Fruit fly (Drosophila melanogaster) whole organism, embryonic: ENCODE data around the gene nonA.

Experiments
- BEAF-32 ChIP-seq: fragments of 200-800 bp; sonication (Bioruptor generic); optimal IDR thresholded peaks from 3 replicates; lab custom pipeline; 2017; ENCODE audit warnings: missing biosample characterization, missing genetic modification characterization, mild to moderate bottlenecking, moderate library complexity, missing genetic modification reagents
- C15 ChIP-seq: fragments of 200-800 bp; sonication (Bioruptor generic); IDR thresholded peaks from 3 replicates; pipeline ENCODE4 v1.3.6; 2022; ENCODE audit warnings: missing biosample characterization, missing genetic modification characterization
- CG12219 ChIP-seq: fragments of 200-800 bp; sonication (Bioruptor generic); optimal IDR thresholded peaks from 3 replicates; lab custom pipeline; 2018; ENCODE audit warnings: missing biosample characterization, mild to moderate bottlenecking, missing genetic modification characterization
- CG12391 ChIP-seq: fragments of 200-800 bp; sonication (Bioruptor generic); optimal IDR thresholded peaks from 3 replicates; lab custom pipeline; 2018; ENCODE audit warnings: missing biosample characterization, mild to moderate bottlenecking, missing genetic modification characterization, moderate library complexity
- CG13287 ChIP-seq: fragments of 200-800 bp; sonication (Bioruptor generic); IDR thresholded peaks from 2 replicates; pipeline ENCODE4 v1.3.6; 2022; ENCODE audit warnings: missing biosample characterization, missing genetic modification characterization; ENCODE audit not compliant: partially characterized antibody
- CG13894 ChIP-seq: fragments of 200-800 bp; sonication (Bioruptor generic); optimal IDR thresholded peaks from 3 replicates; lab custom pipeline; 2018; ENCODE audit warnings: missing biosample characterization, mild to moderate bottlenecking, missing genetic modification characterization, moderate library complexity
- CG15514 ChIP-seq: fragments of 200-800 bp; sonication (Bioruptor generic); optimal IDR thresholded peaks from 3 replicates; lab custom pipeline; 2017; ENCODE audit warnings: missing biosample characterization, missing genetic modification characterization, mild to moderate bottlenecking, moderate library complexity, missing genetic modification reagents
- CG1603 ChIP-seq: fragments of 200-800 bp; sonication (Bioruptor generic); optimal IDR thresholded peaks from 2 replicates; lab custom pipeline; 2019; ENCODE audit warnings: missing biosample characterization, mild to moderate bottlenecking, missing genetic modification characterization, moderate library complexity
- CG17568 ChIP-seq: fragments of 200-800 bp; sonication (Bioruptor generic); optimal IDR thresholded peaks from 2 replicates; lab custom pipeline; 2018; ENCODE audit warnings: missing biosample characterization, mild to moderate bottlenecking, missing genetic modification characterization, moderate library complexity
- CG18262 ChIP-seq: fragments of 200-800 bp; optimal IDR thresholded peaks from 3 replicates; lab custom pipeline; 2019; ENCODE audit warnings: missing biosample characterization, mild to moderate bottlenecking, missing genetic modification characterization, moderate library complexity
- CG18764 ChIP-seq: fragments of 200-800 bp; sonication (Bioruptor generic); optimal IDR thresholded peaks from 3 replicates; lab custom pipeline; 2016; ENCODE audit warnings: missing biosample characterization, missing genetic modification characterization
- CG2116 ChIP-seq: fragments of 200-800 bp; sonication (Bioruptor generic); optimal IDR thresholded peaks from 3 replicates; lab custom pipeline; 2018; ENCODE audit warnings: missing biosample characterization, mild to moderate bottlenecking, missing genetic modification characterization
- CG2875 ChIP-seq: fragments of 200-800 bp; sonication (Bioruptor generic); optimal IDR thresholded peaks from 2 replicates; lab custom pipeline; 2017; ENCODE audit warnings: missing biosample characterization, mild to moderate bottlenecking, missing genetic modification characterization, missing genetic modification reagents
- CG3995 ChIP-seq: fragments of 200-800 bp; sonication (Bioruptor generic); optimal IDR thresholded peaks from 3 replicates; lab custom pipeline; 2016; ENCODE audit warnings: missing biosample characterization, missing genetic modification characterization
- CG42726 ChIP-seq: fragments of 200-800 bp; sonication (Bioruptor generic); IDR thresholded peaks from 2 replicates; pipeline ENCODE4 v1.3.6; 2022; ENCODE audit warnings: missing biosample characterization, missing genetic modification characterization; ENCODE audit not compliant: partially characterized antibody
- CG43689 ChIP-seq: fragments of 200-800 bp; sonication (Bioruptor generic); IDR thresholded peaks from 2 replicates; pipeline ENCODE4 v1.3.6; 2022; ENCODE audit warnings: missing biosample characterization, missing genetic modification characterization
- CG6765 ChIP-seq: fragments of 200-800 bp; sonication (Bioruptor generic); optimal IDR thresholded peaks from 3 replicates; lab custom pipeline; 2017; ENCODE audit warnings: missing biosample characterization, mild to moderate bottlenecking, missing genetic modification characterization
- CG6813 ChIP-seq: fragments of 200-800 bp; sonication (Bioruptor generic); optimal IDR thresholded peaks from 2 replicates; lab custom pipeline; 2017; ENCODE audit warnings: missing biosample characterization, missing genetic modification characterization, mild to moderate bottlenecking, moderate library complexity, missing genetic modification reagents
- CG7928 ChIP-seq: fragments of 200-800 bp; sonication (Bioruptor generic); optimal IDR thresholded peaks from 2 replicates; lab custom pipeline; 2017; ENCODE audit warnings: missing biosample characterization, mild to moderate bottlenecking, missing genetic modification characterization
- CG7987 ChIP-seq: fragments of 200-800 bp; sonication (Bioruptor generic); optimal IDR thresholded peaks from 2 replicates; lab custom pipeline; 2018; ENCODE audit warnings: missing biosample characterization, mild to moderate bottlenecking, missing genetic modification characterization, moderate library complexity
- CG8089 ChIP-seq: fragments of 200-800 bp; sonication (Bioruptor generic); optimal IDR thresholded peaks from 3 replicates; lab custom pipeline; 2016; ENCODE audit warnings: missing biosample characterization, missing genetic modification characterization
- CTCF ChIP-seq: fragments of 200-800 bp; sonication (Bioruptor generic); optimal IDR thresholded peaks from 2 replicates; lab custom pipeline; 2017; ENCODE audit warnings: missing biosample characterization, mild to moderate bottlenecking, missing genetic modification characterization, moderate library complexity
- CrebB ChIP-seq: fragments of 200-800 bp; sonication (Bioruptor generic); optimal IDR thresholded peaks from 3 replicates; lab custom pipeline; 2018; ENCODE audit warnings: missing biosample characterization, mild to moderate bottlenecking, missing genetic modification characterization
- Dll ChIP-seq: fragments of 200-800 bp; sonication (Bioruptor generic); IDR thresholded peaks from 4 replicates; pipeline ENCODE4 v1.3.6; 2022; ENCODE audit warnings: missing biosample characterization, missing genetic modification characterization; ENCODE audit not compliant: partially characterized antibody
- Elba2 ChIP-seq: fragments of 200-800 bp; sonication (Bioruptor generic); optimal IDR thresholded peaks from 3 replicates; lab custom pipeline; 2016; ENCODE audit warnings: missing biosample characterization, missing genetic modification characterization
- H2.0 ChIP-seq: fragments of 200-800 bp; sonication (Bioruptor generic); IDR thresholded peaks from 2 replicates; pipeline ENCODE4 v1.3.6; 2022; ENCODE audit warnings: missing biosample characterization, missing genetic modification characterization
- HLH54F ChIP-seq: fragments of 200-800 bp; sonication (Bioruptor generic); optimal IDR thresholded peaks from 3 replicates; lab custom pipeline; 2016; ENCODE audit warnings: missing biosample characterization, missing genetic modification characterization
- Hmx ChIP-seq: fragments of 200-800 bp; sonication (Bioruptor generic); optimal IDR thresholded peaks from 2 replicates; lab custom pipeline; 2016; ENCODE audit warnings: missing biosample characterization, missing genetic modification characterization
- Hr39 ChIP-seq: fragments of >200 bp; optimal IDR thresholded peaks from 2 replicates; lab custom pipeline; 2017
- NC2α ChIP-seq: fragments of 200-800 bp; sonication (Bioruptor generic); optimal IDR thresholded peaks from 2 replicates; lab custom pipeline; 2016; ENCODE audit warnings: missing biosample characterization, missing genetic modification characterization
- Oaz ChIP-seq: fragments of 200-800 bp; sonication (Bioruptor generic); IDR thresholded peaks from 2 replicates; pipeline ENCODE4 v1.3.6; 2022; ENCODE audit warnings: missing biosample characterization, missing genetic modification characterization
- Sry-δ ChIP-seq: fragments of 200-800 bp; sonication (Bioruptor generic); optimal IDR thresholded peaks from 2 replicates; lab custom pipeline; 2016; ENCODE audit warnings: missing biosample characterization, missing genetic modification characterization
- Tbp ChIP-seq: fragments of >200 bp; optimal IDR thresholded peaks from 2 replicates; lab custom pipeline; 2018; ENCODE audit warnings: missing biosample characterization, missing genetic modification characterization
- Vsx1 ChIP-seq: fragments of 200-800 bp; sonication (Bioruptor generic); optimal IDR thresholded peaks from 2 replicates; lab custom pipeline; 2017; ENCODE audit warnings: missing biosample characterization, mild to moderate bottlenecking, missing genetic modification characterization, missing genetic modification reagents
- abd-A ChIP-seq: fragments of 200-800 bp; sonication (Bioruptor generic); optimal IDR thresholded peaks from 3 replicates; lab custom pipeline; 2019; ENCODE audit warnings: missing biosample characterization, mild to moderate bottlenecking, missing genetic modification characterization, moderate library complexity
- caup ChIP-seq: fragments of 200-800 bp; sonication (Bioruptor generic); optimal IDR thresholded peaks from 3 replicates; lab custom pipeline; 2017; ENCODE audit warnings: missing biosample characterization, mild to moderate bottlenecking, missing genetic modification characterization, moderate library complexity; ENCODE audit not compliant: severe bottlenecking
- cg ChIP-seq: fragments of 200-800 bp; sonication (Bioruptor generic); optimal IDR thresholded peaks from 3 replicates; lab custom pipeline; 2019; ENCODE audit warnings: missing biosample characterization, mild to moderate bottlenecking, missing genetic modification characterization, moderate library complexity
- chn ChIP-seq: fragments of 200-800 bp; sonication (Bioruptor generic); optimal IDR thresholded peaks from 2 replicates; lab custom pipeline; 2016; ENCODE audit warnings: missing biosample characterization, missing genetic modification characterization
- dimm ChIP-seq: fragments of 200-800 bp; sonication (Bioruptor generic); IDR thresholded peaks from 2 replicates; pipeline ENCODE4 v1.3.6; 2022; ENCODE audit warnings: missing biosample characterization, missing genetic modification characterization
- emc ChIP-seq: fragments of 200-800 bp; sonication (Bioruptor generic); optimal IDR thresholded peaks from 2 replicates; lab custom pipeline; 2016; ENCODE audit warnings: missing biosample characterization, missing genetic modification characterization
- fd64A ChIP-seq: fragments of 200-800 bp; sonication (Bioruptor generic); optimal IDR thresholded peaks from 3 replicates; lab custom pipeline; 2018; ENCODE audit warnings: missing biosample characterization, mild to moderate bottlenecking, missing genetic modification characterization
- ftz-f1 ChIP-seq: fragments of 200-800 bp; sonication (Bioruptor generic); optimal IDR thresholded peaks from 2 replicates; lab custom pipeline; 2016; ENCODE audit warnings: missing biosample characterization, missing genetic modification characterization
- h ChIP-seq: fragments of >200 bp; optimal IDR thresholded peaks from 2 replicates; lab custom pipeline; 2017
- her ChIP-seq: fragments of 200-800 bp; sonication (Bioruptor generic); optimal IDR thresholded peaks from 2 replicates; lab custom pipeline; 2016; ENCODE audit warnings: missing biosample characterization, missing genetic modification characterization
- hth ChIP-seq: fragments of >200 bp; optimal IDR thresholded peaks from 2 replicates; lab custom pipeline; 2017; ENCODE audit warnings: inconsistent platforms
- jumu ChIP-seq: fragments of 200-800 bp; sonication (Bioruptor generic); optimal IDR thresholded peaks from 3 replicates; lab custom pipeline; 2016; ENCODE audit warnings: missing biosample characterization, missing genetic modification characterization
- knrl ChIP-seq: fragments of 200-800 bp; sonication (Bioruptor generic); IDR thresholded peaks from 3 replicates; pipeline ENCODE4 v1.3.6; 2022; ENCODE audit warnings: missing biosample characterization, missing genetic modification characterization; ENCODE audit not compliant: partially characterized antibody
- mld ChIP-seq: fragments of 200-800 bp; sonication (Bioruptor generic); IDR thresholded peaks from 3 replicates; pipeline ENCODE4 v1.3.6; 2022; ENCODE audit warnings: missing biosample characterization, missing genetic modification characterization; ENCODE audit not compliant: partially characterized antibody
- pho ChIP-seq: fragments of 200-800 bp; sonication (Bioruptor generic); optimal IDR thresholded peaks from 2 replicates; lab custom pipeline; 2016; ENCODE audit warnings: missing biosample characterization, missing genetic modification characterization
- pzg ChIP-seq: fragments of 200-800 bp; sonication (Bioruptor generic); optimal IDR thresholded peaks from 3 replicates; lab custom pipeline; 2018; ENCODE audit warnings: missing biosample characterization, mild to moderate bottlenecking, missing genetic modification characterization, moderate library complexity
- repo ChIP-seq: fragments of 200-800 bp; sonication (Bioruptor generic); optimal IDR thresholded peaks from 2 replicates; lab custom pipeline; 2016; ENCODE audit warnings: missing biosample characterization, missing genetic modification characterization
- rib ChIP-seq: fragments of 200-800 bp; sonication (Bioruptor generic); IDR thresholded peaks from 2 replicates; pipeline ENCODE4 v1.3.6; 2022; ENCODE audit warnings: missing biosample characterization, missing genetic modification characterization
- slou ChIP-seq: fragments of 200-800 bp; sonication (Bioruptor generic); optimal IDR thresholded peaks from 3 replicates; lab custom pipeline; 2016; ENCODE audit warnings: missing biosample characterization, missing genetic modification characterization

The nonA gene

DNA sequence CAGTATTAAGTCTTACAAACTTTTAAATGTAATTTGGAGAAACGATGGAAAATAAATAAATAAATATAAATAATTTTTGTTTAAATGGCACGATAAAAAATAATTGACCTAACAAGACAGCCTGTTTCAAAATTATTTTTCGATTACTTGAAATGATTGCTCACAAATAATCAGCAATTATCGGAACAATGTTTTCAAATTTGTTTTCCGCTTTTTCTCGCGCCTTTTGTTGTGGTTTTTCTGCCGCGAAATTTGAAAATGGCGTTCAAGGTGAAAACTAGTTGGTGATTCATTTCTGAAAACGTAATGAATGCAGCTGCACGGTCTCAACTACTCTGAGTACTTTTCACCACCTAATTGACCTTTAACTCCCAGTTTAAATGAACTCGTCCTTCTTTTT is 40.3 kb upstream of the nonA start (continued):
- no peak for TF ChIP-seq HLH54F (GFP tag; lab: Kevin White, UChicago)
- TF ChIP-seq H2.0: no peak
- no peak for TF ChIP-seq emc (GFP tag; lab: Kevin White, UChicago)
- TF ChIP-seq CG43689 (GFP tag; lab: Robert Waterston, UW): no peak
- TF ChIP-seq Vsx1 (GFP tag; lab: Kevin White, UChicago): no peak
- TF ChIP-seq jumu (GFP tag; lab: Kevin White, UChicago): no peak
- TF ChIP-seq CG17568 (GFP tag; lab: Kevin White, UChicago): no peak
- TF ChIP-seq CG8089: no peak
- TF ChIP-seq repo: no peak
- no peak for TF ChIP-seq dimm (GFP tag; lab: Robert Waterston, UW)
- no peak for TF ChIP-seq fd64A
- TF ChIP-seq CG7928: no peak
- peak; percentile 29 for TF ChIP-seq pzg (GFP tag; lab: Kevin White, UChicago)
- no peak for TF ChIP-seq chn (GFP tag; lab: Kevin White, UChicago)
- TF ChIP-seq Sry-δ (GFP tag; lab: Kevin White, UChicago): peak; percentile 1
- TF ChIP-seq Hmx: no peak
- no peak for TF ChIP-seq C15 (GFP tag; lab: Robert Waterston, UW)
- TF ChIP-seq Hr39: no peak
- peak; percentile 93 for TF ChIP-seq CG15514 (GFP tag; lab: Kevin White, UChicago)
- no peak for TF ChIP-seq CG6813 (GFP tag; lab: Kevin White, UChicago)
- no peak for TF ChIP-seq CG42726 (GFP tag; lab: Robert Waterston, UW)
- no peak for TF ChIP-seq her (GFP tag; lab: Kevin White, UChicago)
- no peak for TF ChIP-seq Tbp
- no peak for TF ChIP-seq CTCF (GFP tag; lab: Kevin White, UChicago)
- no peak for TF ChIP-seq mld (GFP tag; lab: Robert Waterston, UW)
- no peak for TF ChIP-seq abd-A (tag; lab: Kevin White, UChicago)
- no peak for TF ChIP-seq CG6765 (GFP tag; lab: Kevin White, UChicago)
- no peak for TF ChIP-seq Oaz (GFP tag; lab: Robert Waterston, UW)
- TF ChIP-seq CG2116 (GFP tag; lab: Kevin White, UChicago): peak; percentile 68
- no peak for TF ChIP-seq slou (GFP tag; lab: Kevin White, UChicago)
- TF ChIP-seq CrebB (tag; lab: Kevin White, UChicago): no peak
- TF ChIP-seq CG1603: peak; percentile 32
- TF ChIP-seq ftz-f1 (GFP tag; lab: Kevin White, UChicago): no peak
- TF ChIP-seq CG13894 (tag; lab: Kevin White, UChicago): no peak
- TF ChIP-seq Elba2 (GFP tag; lab: Kevin White, UChicago): no peak
- TF ChIP-seq knrl (GFP tag; lab: Robert Waterston, UW): no peak
- no peak for TF ChIP-seq CG12391 (tag; lab: Kevin White, UChicago)
- no peak for TF ChIP-seq hth (lab: Kevin White, UChicago)
- 0 out of 4 replicates have a peak, but pooled peaks have one; percentile 16 for TF ChIP-seq Dll
- TF ChIP-seq CG2875 (GFP tag; lab: Kevin White, UChicago): no peak
- no peak for TF ChIP-seq pho (GFP tag; lab: Kevin White, UChicago)
- peak; percentile 19 for TF ChIP-seq BEAF-32 (GFP tag; lab: Kevin White, UChicago)
- no peak for TF ChIP-seq CG18764 (GFP tag; lab: Kevin White, UChicago)
- TF ChIP-seq CG18262: no peak
- no peak for TF ChIP-seq CG3995 (GFP tag; lab: Kevin White, UChicago)
- no peak for TF ChIP-seq NC2α
- peak; percentile 29; the same call in 1 of the 2 replicates for TF ChIP-seq CG13287 (GFP tag; lab: Robert Waterston, UW)
- TF ChIP-seq cg (GFP tag; lab: Kevin White, UChicago): no peak
- no peak for TF ChIP-seq CG12219 (GFP tag; lab: Kevin White, UChicago)
- no peak for TF ChIP-seq h
- TF ChIP-seq CG7987: no peak
- TF ChIP-seq rib (GFP tag; lab: Robert Waterston, UW): no peak
- no peak for TF ChIP-seq caup (GFP tag; lab: Kevin White, UChicago)
